Worm (Caenorhabditis elegans) whole organism, young adult: ENCODE data around the gene srh-244.

Experiments used
- F10E7.11 ChIP-seq: sonication (generic microtip); optimal IDR thresholded peaks from 2 replicates; lab custom pipeline; 2017; ENCODE audit warnings: mild to moderate bottlenecking, missing genetic modification characterization, moderate library complexity, missing compliant biosample characterization
- ama-1 ChIP-seq, 3 experiments: fragments of 150-350 bp in 1 of 3; sonication (generic microtip) in 2 of 3; optimal IDR thresholded peaks; 2 replicates each; lab custom pipeline; 2014 to 2018; ENCODE audit warnings: missing biosample characterization in 2 of 3, missing genetic modification characterization in 2 of 3, missing genetic modification reagents in 2 of 3
- attf-5 ChIP-seq: fragments of 200-800 bp; sonication (Bioruptor generic); optimal IDR thresholded peaks from 2 replicates; lab custom pipeline; 2018; ENCODE audit warnings: mild to moderate bottlenecking, missing genetic modification characterization, missing compliant biosample characterization
- bed-1 ChIP-seq: fragments of 200-800 bp; sonication (Bioruptor generic); IDR thresholded peaks from 2 replicates; pipeline ENCODE4 v1.3.6; 2022; ENCODE audit warnings: missing genetic modification reagents, missing genetic modification characterization, missing compliant biosample characterization
- dox-1 ChIP-seq: fragments of 200-800 bp; sonication (Bioruptor generic); IDR thresholded peaks from 2 replicates; pipeline ENCODE4 v1.3.6; 2022; ENCODE audit warnings: missing genetic modification reagents, missing genetic modification characterization, missing compliant biosample characterization
- gei-17 ChIP-seq: fragments of 200-800 bp; sonication (Bioruptor generic); optimal IDR thresholded peaks from 2 replicates; lab custom pipeline; 2018; ENCODE audit warnings: mild to moderate bottlenecking, missing genetic modification characterization, missing compliant biosample characterization
- let-607 ChIP-seq, 2 experiments: fragments of 200-800 bp in 1 of 2; sonication (Bioruptor generic) in 1 of 2; sonication (generic microtip) in 1 of 2; optimal IDR thresholded peaks; 2 replicates each; lab custom pipeline; 2016 to 2018; ENCODE audit warnings: mild to moderate bottlenecking in 2 of 2, missing compliant biosample characterization in 2 of 2, missing genetic modification characterization in 2 of 2, moderate library complexity in 2 of 2, missing genotype in 1 of 2
- nfya-2 ChIP-seq: fragments of 200-800 bp; sonication (Bioruptor generic); IDR thresholded peaks from 2 replicates; pipeline ENCODE4 v1.3.6; 2022; ENCODE audit warnings: missing genetic modification reagents, missing genetic modification characterization, missing compliant biosample characterization
- nhr-120 ChIP-seq: fragments of 200-800 bp; sonication (Bioruptor generic); IDR thresholded peaks from 2 replicates; pipeline ENCODE4 v1.3.6; 2022; ENCODE audit warnings: missing genetic modification characterization, missing compliant biosample characterization
- nhr-27 ChIP-seq: fragments of 200-800 bp; sonication (Bioruptor generic); optimal IDR thresholded peaks from 2 replicates; lab custom pipeline; 2018; ENCODE audit warnings: mild to moderate bottlenecking, missing genetic modification characterization, moderate library complexity, missing compliant biosample characterization
- snpc-4 ChIP-seq, 5 experiments: fragments of 150-350 bp in 1 of 5; sonication (generic microtip) in 4 of 5; optimal IDR thresholded peaks; 2 replicates each; lab custom pipeline; 2014 to 2018; ENCODE audit warnings: missing genetic modification characterization in 5 of 5, missing biosample characterization in 3 of 5, antibody characterized with exemption in 2 of 5, mild to moderate bottlenecking in 2 of 5, missing compliant biosample characterization in 2 of 5, missing genotype in 2 of 5, moderate library complexity in 2 of 5, missing genetic modification reagents in 1 of 5
- unc-62 ChIP-seq: fragments of 150-350 bp; optimal IDR thresholded peaks from 2 replicates; lab custom pipeline; 2014; ENCODE audit warnings: missing biosample characterization, missing genetic modification reagents, missing genetic modification characterization
- ztf-6 ChIP-seq: fragments of 200-800 bp; sonication (Bioruptor generic); IDR thresholded peaks from 2 replicates; pipeline ENCODE4 v1.3.6; 2022; ENCODE audit warnings: missing genetic modification reagents, missing genetic modification characterization, missing compliant biosample characterization

ce11 chrV:7374090-7374489, 30.5 kb downstream of the srh-244 start, which contains the start of gene srx-56:
- TF ChIP-seq let-607 (tag; optimal IDR thresholded peaks at IDR 0.05; lab: Kevin White, UChicago): no peak
- TF ChIP-seq unc-62: no peak
- no peak for TF ChIP-seq nfya-2 (GFP tag; lab: Robert Waterston, UW)
- TF ChIP-seq nhr-27: no peak
- TF ChIP-seq attf-5 (GFP tag; lab: Kevin White, UChicago): no peak
- TF ChIP-seq ztf-6 (GFP tag; lab: Robert Waterston, UW): no peak
- no peak for TF ChIP-seq nhr-120 (GFP tag; lab: Robert Waterston, UW)
- TF ChIP-seq ama-1 (optimal IDR thresholded peaks at IDR 0.05; lab: Kevin White, UChicago): no peak
- TF ChIP-seq ama-1 (GFP tag; optimal IDR thresholded peaks at IDR 0.05; lab: Kevin White, UChicago): no peak
- no peak for TF ChIP-seq dox-1 (GFP tag; lab: Robert Waterston, UW)
- no peak for TF ChIP-seq gei-17
- TF ChIP-seq F10E7.11 (tag; lab: Kevin White, UChicago): no peak
- no peak for TF ChIP-seq bed-1 (GFP tag; lab: Robert Waterston, UW)
- no peak for TF ChIP-seq snpc-4 (GFP tag; optimal IDR thresholded peaks at IDR 0.05; lab: Kevin White, UChicago)
- TF ChIP-seq snpc-4 (tag; optimal IDR thresholded peaks at IDR 0.05; lab: Kevin White, UChicago): no peak
